Worm (Caenorhabditis elegans) whole organism, L4 larva: ENCODE data around the gene F09B9.4.

Source experiments
- F26F4.8 ChIP-seq: fragments of 200-800 bp; sonication (Bioruptor generic); conservative IDR thresholded peaks from 2 replicates; pipeline ENCODE4 v1.3.6; 2022; ENCODE audit warnings: missing genetic modification characterization, missing compliant biosample characterization
- F44E2.7 ChIP-seq: fragments of 200-800 bp; sonication (Bioruptor generic); IDR thresholded peaks from 2 replicates; pipeline ENCODE4 v2.1.2; 2022; ENCODE audit warnings: missing genetic modification characterization, missing compliant biosample characterization
- R02D3.7 ChIP-seq: fragments of 150-350 bp; sonication (generic microtip); optimal IDR thresholded peaks from 3 replicates; lab custom pipeline; 2014; ENCODE audit warnings: missing biosample characterization, missing genetic modification characterization
- T20F7.1 ChIP-seq: fragments of 200-800 bp; sonication (Bioruptor generic); optimal IDR thresholded peaks from 2 replicates; lab custom pipeline; 2018; ENCODE audit warnings: mild to moderate bottlenecking, missing genetic modification characterization, missing compliant biosample characterization
- Y5F2A.4 ChIP-seq: fragments of 200-800 bp; sonication (Bioruptor generic); optimal IDR thresholded peaks from 2 replicates; lab custom pipeline; 2018; ENCODE audit warnings: mild to moderate bottlenecking, missing genetic modification characterization, missing compliant biosample characterization
- ZK546.5 ChIP-seq, 2 experiments: sonication (generic microtip); optimal IDR thresholded peaks; 2 replicates each; lab custom pipeline; 2017; ENCODE audit warnings: missing biosample characterization in 2 of 2, missing genetic modification characterization in 2 of 2
- attf-4 ChIP-seq: sonication (generic microtip); optimal IDR thresholded peaks from 3 replicates; lab custom pipeline; 2017; ENCODE audit warnings: missing biosample characterization, missing genetic modification characterization
- ceh-20 ChIP-seq: fragments of 200-800 bp; sonication (Bioruptor generic); IDR thresholded peaks from 2 replicates; pipeline ENCODE4 v1.3.6; 2022; ENCODE audit warnings: missing genetic modification reagents, missing genetic modification characterization, missing compliant biosample characterization
- ceh-28 ChIP-seq: fragments of 150-350 bp; optimal IDR thresholded peaks from 2 replicates; lab custom pipeline; 2014; ENCODE audit warnings: missing biosample characterization, missing genetic modification reagents, missing genetic modification characterization
- ceh-32 ChIP-seq: sonication (generic microtip); optimal IDR thresholded peaks from 2 replicates; lab custom pipeline; 2016; ENCODE audit warnings: mild to moderate bottlenecking, missing genetic modification characterization, missing compliant biosample characterization; ENCODE audit not compliant: poor library complexity
- ceh-62 ChIP-seq: sonication (generic microtip); optimal IDR thresholded peaks from 2 replicates; lab custom pipeline; 2017; ENCODE audit warnings: missing biosample characterization, missing genetic modification characterization
- cey-2 ChIP-seq: sonication (generic microtip); optimal IDR thresholded peaks from 3 replicates; lab custom pipeline; 2017; ENCODE audit warnings: missing genetic modification characterization, mild to moderate bottlenecking, missing compliant biosample characterization, antibody characterized with exemption, borderline replicate concordance; ENCODE audit not compliant: insufficient read depth
- daf-16 ChIP-seq, 3 experiments: sonication (generic microtip); optimal IDR thresholded peaks; 2 replicates each; lab custom pipeline; 2016 to 2017; ENCODE audit warnings: missing genetic modification characterization in 3 of 3, missing genetic modification reagents in 3 of 3, mild to moderate bottlenecking in 2 of 3, missing compliant biosample characterization in 2 of 3, missing biosample characterization in 1 of 3, moderate library complexity in 1 of 3
- daf-19 ChIP-seq: fragments of 200-800 bp; sonication (Bioruptor generic); conservative IDR thresholded peaks from 2 replicates; pipeline ENCODE4 v1.3.6; 2022; ENCODE audit warnings: missing genetic modification characterization, missing compliant biosample characterization
- dmd-8 ChIP-seq: fragments of 200-800 bp; sonication (Bioruptor generic); IDR thresholded peaks from 2 replicates; pipeline ENCODE4 v1.3.6; 2022; ENCODE audit warnings: missing genetic modification characterization, missing compliant biosample characterization
- dpl-1 ChIP-seq: fragments of 150-350 bp; optimal IDR thresholded peaks from 2 replicates; lab custom pipeline; 2014; ENCODE audit warnings: missing biosample characterization, missing genetic modification reagents, missing genetic modification characterization
- dve-1 ChIP-seq: sonication (generic microtip); optimal IDR thresholded peaks from 2 replicates; lab custom pipeline; 2017; ENCODE audit warnings: antibody characterized with exemption, mild to moderate bottlenecking, missing genetic modification characterization, missing compliant biosample characterization; ENCODE audit not compliant: insufficient read depth
- egl-43 ChIP-seq: fragments of 200-800 bp; sonication (Bioruptor generic); IDR thresholded peaks from 2 replicates; pipeline ENCODE4 v1.3.6; 2022; ENCODE audit warnings: missing genetic modification reagents, missing genetic modification characterization, missing compliant biosample characterization
- fkh-10 ChIP-seq: fragments of 150-350 bp; optimal IDR thresholded peaks from 2 replicates; lab custom pipeline; 2014; ENCODE audit warnings: missing biosample characterization, missing genetic modification reagents, missing genetic modification characterization
- hif-1 ChIP-seq, 2 experiments: sonication (generic microtip); optimal IDR thresholded peaks; 2 replicates each; lab custom pipeline; 2016 to 2017; ENCODE audit warnings: missing compliant biosample characterization in 2 of 2, missing genetic modification characterization in 2 of 2, missing genetic modification reagents in 2 of 2, missing genotype in 2 of 2, mild to moderate bottlenecking in 1 of 2
- hlh-11 ChIP-seq: fragments of 200-800 bp; sonication (Bioruptor generic); optimal IDR thresholded peaks from 2 replicates; lab custom pipeline; 2018; ENCODE audit warnings: mild to moderate bottlenecking, missing genetic modification characterization, missing compliant biosample characterization
- hlh-30 ChIP-seq: sonication (generic microtip); optimal IDR thresholded peaks from 2 replicates; lab custom pipeline; 2017; ENCODE audit warnings: antibody characterized with exemption, mild to moderate bottlenecking, missing genetic modification characterization, missing compliant biosample characterization; ENCODE audit not compliant: insufficient read depth
- jun-1 ChIP-seq: fragments of 150-350 bp; optimal IDR thresholded peaks from 2 replicates; lab custom pipeline; 2014; ENCODE audit warnings: missing biosample characterization, missing genetic modification reagents, missing genetic modification characterization
- lin-1 ChIP-seq: fragments of 200-800 bp; sonication (Bioruptor generic); IDR thresholded peaks from 2 replicates; pipeline ENCODE4 v1.3.6; 2022; ENCODE audit warnings: missing genetic modification reagents, missing genetic modification characterization, missing compliant biosample characterization
- lin-29 ChIP-seq: fragments of 200-800 bp; sonication (Bioruptor generic); IDR thresholded peaks from 2 replicates; pipeline ENCODE4 v1.3.6; 2022; ENCODE audit warnings: missing genetic modification reagents, missing genetic modification characterization, missing compliant biosample characterization
- madf-9 ChIP-seq: fragments of 200-800 bp; sonication (Bioruptor generic); conservative IDR thresholded peaks from 2 replicates; pipeline ENCODE4 v1.3.6; 2022; ENCODE audit warnings: missing genetic modification reagents, missing genetic modification characterization, missing compliant biosample characterization
- mdl-1 ChIP-seq, 2 experiments: fragments of 150-350 bp in 1 of 2; sonication (generic microtip) in 1 of 2; optimal IDR thresholded peaks; 2 replicates each; lab custom pipeline; 2014 to 2017; ENCODE audit warnings: missing biosample characterization in 2 of 2, missing genetic modification characterization in 2 of 2
- mep-1 ChIP-seq: fragments of 150-350 bp; sonication (generic microtip); optimal IDR thresholded peaks from 3 replicates; lab custom pipeline; 2014; ENCODE audit warnings: missing biosample characterization, missing genetic modification characterization
- nhr-10 ChIP-seq: fragments of 150-350 bp; optimal IDR thresholded peaks from 2 replicates; lab custom pipeline; 2014; ENCODE audit warnings: missing biosample characterization, missing genetic modification characterization
- nhr-25 ChIP-seq: sonication (generic microtip); optimal IDR thresholded peaks from 2 replicates; lab custom pipeline; 2017; ENCODE audit warnings: missing genetic modification characterization, mild to moderate bottlenecking, missing compliant biosample characterization, antibody characterized with exemption, moderate library complexity, borderline replicate concordance; ENCODE audit not compliant: insufficient read depth
- nhr-6 ChIP-seq: fragments of 150-350 bp; optimal IDR thresholded peaks from 2 replicates; lab custom pipeline; 2014; ENCODE audit warnings: missing biosample characterization, missing genetic modification characterization
- nhr-76 ChIP-seq: fragments of 150-350 bp; optimal IDR thresholded peaks from 2 replicates; lab custom pipeline; 2014; ENCODE audit warnings: missing biosample characterization, missing genetic modification characterization
- nhr-77 ChIP-seq: fragments of 150-350 bp; optimal IDR thresholded peaks from 2 replicates; lab custom pipeline; 2014; ENCODE audit warnings: missing biosample characterization, missing genetic modification characterization
- pha-4 ChIP-seq, 2 experiments: fragments of 150-350 bp in 1 of 2; fragments of 200-800 bp in 1 of 2; sonication (Bioruptor generic) in 1 of 2; IDR thresholded peaks in 1 of 2; optimal IDR thresholded peaks in 1 of 2; 2 replicates each; pipeline versions ENCODE4 v1.3.6 to Lab custom; 2014 to 2022; ENCODE audit warnings: missing genetic modification characterization in 2 of 2, missing genetic modification reagents in 2 of 2, missing biosample characterization in 1 of 2, missing compliant biosample characterization in 1 of 2
- php-3 ChIP-seq: fragments of 200-800 bp; sonication (Bioruptor generic); IDR thresholded peaks from 2 replicates; pipeline ENCODE4 v1.3.6; 2022; ENCODE audit warnings: missing genetic modification reagents, missing genetic modification characterization, missing compliant biosample characterization
- saeg-2 ChIP-seq: fragments of 200-800 bp; sonication (Bioruptor generic); IDR thresholded peaks from 2 replicates; pipeline ENCODE4 v1.3.6; 2022; ENCODE audit warnings: missing genetic modification reagents, missing genetic modification characterization, missing compliant biosample characterization
- set-16 ChIP-seq: fragments of 200-800 bp; sonication (Bioruptor generic); IDR thresholded peaks from 2 replicates; pipeline ENCODE4 v1.3.6; 2022; ENCODE audit warnings: missing genetic modification reagents, missing genetic modification characterization, missing compliant biosample characterization
- skn-1 ChIP-seq: fragments of 150-350 bp; optimal IDR thresholded peaks from 2 replicates; lab custom pipeline; 2014; ENCODE audit warnings: missing biosample characterization, missing genetic modification characterization
- snpc-1.2 ChIP-seq: fragments of 200-800 bp; sonication (Bioruptor generic); IDR thresholded peaks from 2 replicates; pipeline ENCODE4 v1.3.6; 2022; ENCODE audit warnings: missing genetic modification reagents, missing genetic modification characterization, missing compliant biosample characterization
- snpc-4 ChIP-seq: fragments of 150-350 bp; optimal IDR thresholded peaks from 2 replicates; lab custom pipeline; 2014; ENCODE audit warnings: missing biosample characterization, missing genetic modification characterization
- spr-3 ChIP-seq: fragments of 200-800 bp; sonication (Bioruptor generic); optimal IDR thresholded peaks from 2 replicates; lab custom pipeline; 2018; ENCODE audit warnings: mild to moderate bottlenecking, missing genetic modification characterization, missing compliant biosample characterization
- tag-97 ChIP-seq: fragments of 200-800 bp; sonication (Bioruptor generic); IDR thresholded peaks from 2 replicates; pipeline ENCODE4 v1.3.6; 2022; ENCODE audit warnings: missing genetic modification characterization, missing compliant biosample characterization
- vab-7 ChIP-seq: fragments of 200-800 bp; sonication (Bioruptor generic); IDR thresholded peaks from 2 replicates; pipeline ENCODE4 v1.3.6; 2022; ENCODE audit warnings: missing genetic modification reagents, missing genetic modification characterization, missing compliant biosample characterization
- ztf-7 ChIP-seq: fragments of 150-350 bp; optimal IDR thresholded peaks from 2 replicates; lab custom pipeline; 2014; ENCODE audit warnings: missing biosample characterization, missing genetic modification characterization

F09B9.4 gene

DNA sequence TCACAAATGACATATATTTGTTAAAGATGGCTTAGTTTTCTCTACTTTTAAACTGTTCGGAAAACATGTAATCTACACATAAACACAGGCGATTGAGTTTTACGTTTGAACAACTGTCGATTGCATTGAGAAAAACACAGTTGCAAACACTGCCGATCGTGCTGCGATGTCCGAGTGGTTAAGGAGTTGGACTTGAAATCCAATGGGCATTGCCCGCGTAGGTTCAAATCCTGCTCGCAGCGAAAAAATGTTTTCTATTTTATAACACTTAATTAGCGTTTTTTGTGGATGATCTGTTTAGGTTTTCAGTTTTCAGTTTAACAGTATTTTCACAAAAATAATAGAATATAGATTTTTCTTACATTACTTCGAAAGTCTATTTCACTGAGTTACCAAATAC, 36.1 kb upstream of the F09B9.4 start (continued):
- TF ChIP-seq ceh-32 (no peak), daf-19 (0 out of 2 replicates have a peak, but pooled peaks have one; percentile 50), pha-4 (GFP tag; IDR thresholded peaks at IDR 0.05; lab: Robert Waterston, UW) (peak; percentile 69; the same call in 1 of the 2 replicates), pha-4 (tag; optimal IDR thresholded peaks at IDR 0.05; lab: Kevin White, UChicago) (no peak), dpl-1 (GFP tag; lab: Kevin White, UChicago) (no peak), dmd-8 (GFP tag; lab: Robert Waterston, UW) (no peak; the same call in 1 of the 2 replicates), mdl-1 (tag; optimal IDR thresholded peaks at IDR 0.05; lab: Kevin White, UChicago) (no peak), hlh-11 (tag; lab: Kevin White, UChicago) (no peak), php-3 (GFP tag; lab: Robert Waterston, UW) (no peak), fkh-10 (GFP tag; lab: Kevin White, UChicago) (no peak), attf-4 (no peak), mep-1 (tag; lab: Kevin White, UChicago) (no peak), Y5F2A.4 (GFP tag; lab: Kevin White, UChicago) (no peak), skn-1 (tag; lab: Kevin White, UChicago) (no peak), ztf-7 (tag; lab: Kevin White, UChicago) (peak; percentile 37), nhr-77 (no peak), ceh-28 (tag; lab: Kevin White, UChicago) (no peak), hif-1 (tag; optimal IDR thresholded peaks at IDR 0.05; lab: Kevin White, UChicago) (no peak), lin-1 (GFP tag; lab: Robert Waterston, UW) (peak; percentile 54; the same call in 1 of the 2 replicates), T20F7.1 (no peak), nhr-10 (no peak), ZK546.5 (tag; optimal IDR thresholded peaks at IDR 0.05; lab: Kevin White, UChicago) (no peak), vab-7 (GFP tag; lab: Robert Waterston, UW) (0 out of 2 replicates have a peak, but pooled peaks have one; percentile 48), R02D3.7 (tag; lab: Kevin White, UChicago) (no peak), lin-29 (GFP tag; lab: Robert Waterston, UW) (0 out of 2 replicates have a peak, but pooled peaks have one; percentile 12), cey-2 (tag; lab: Kevin White, UChicago) (no peak), daf-16 (GFP tag; optimal IDR thresholded peaks at IDR 0.05; lab: Kevin White, UChicago) (peak; percentile 9 to 69), daf-16 (tag; optimal IDR thresholded peaks at IDR 0.05; lab: Kevin White, UChicago) (peak; percentile 67), nhr-25 (tag; lab: Kevin White, UChicago) (no peak), ceh-20 (GFP tag; lab: Robert Waterston, UW) (no peak), F44E2.7 (GFP tag; lab: Robert Waterston, UW) (no peak), nhr-6 (tag; lab: Kevin White, UChicago) (no peak), snpc-1.2 (GFP tag; lab: Robert Waterston, UW) (peak; percentile 69), jun-1 (tag; lab: Kevin White, UChicago) (no peak), madf-9 (peak; percentile 61; the same call in 1 of the 2 replicates), dve-1 (tag; lab: Kevin White, UChicago) (peak; percentile 11), ceh-62 (tag; lab: Kevin White, UChicago) (no peak), nhr-76 (no peak), spr-3 (GFP tag; lab: Kevin White, UChicago) (no peak), egl-43 (GFP tag; lab: Robert Waterston, UW) (no peak; the same call in 1 of the 2 replicates), tag-97 (GFP tag; lab: Robert Waterston, UW) (no peak), hlh-30 (tag; lab: Kevin White, UChicago) (peak; percentile 8), saeg-2 (GFP tag; lab: Robert Waterston, UW) (no peak), set-16 (GFP tag; lab: Robert Waterston, UW) (no peak), snpc-4 (no peak), F26F4.8 (GFP tag; lab: Robert Waterston, UW) (peak; percentile 75)
